Fruit fly (Drosophila melanogaster) Kc167 (cell line): ENCODE data around the gene Nep2.

ENCODE experiments used
- Sin3A ChIP-seq: fragments of >200 bp; optimal IDR thresholded peaks from 2 replicates; lab custom pipeline; 2018; ENCODE audit warnings: missing external identifiers
- h ChIP-seq: fragments of >200 bp; optimal IDR thresholded peaks from 3 replicates; lab custom pipeline; 2018; ENCODE audit warnings: missing external identifiers
- psq ChIP-seq: fragments of >200 bp; optimal IDR thresholded peaks from 2 replicates; lab custom pipeline; 2017; ENCODE audit warnings: missing external identifiers
- ttk ChIP-seq: sonication (Bioruptor generic); optimal IDR thresholded peaks from 2 replicates; lab custom pipeline; 2017; ENCODE audit warnings: missing external identifiers

dm6 chr3R:4748888-4749717 is 17.4 kb upstream of the Nep2 start, which contains the start of gene tacc:
- TF ChIP-seq psq (lab: Kevin White, UChicago): no peak
- TF ChIP-seq h: no peak
- no peak for TF ChIP-seq Sin3A
- TF ChIP-seq ttk (lab: Kevin White, UChicago): no peak
